Fruit fly (Drosophila melanogaster) whole organism, embryonic: Measurements from ENCODE around the gene CG1074.
A peak's percentile ranks its signal among the peaks of the same experiment; 100 is the strongest.

ENCODE experiments used
- Adf1 ChIP-seq: fragments of 200-800 bp; sonication (Bioruptor generic); IDR thresholded peaks from 2 replicates; pipeline ENCODE4 v1.3.6; 2022; ENCODE audit warnings: missing biosample characterization, missing genetic modification characterization
- Asciz ChIP-seq: fragments of 200-800 bp; sonication (Bioruptor generic); optimal IDR thresholded peaks from 2 replicates; lab custom pipeline; 2017; ENCODE audit warnings: missing biosample characterization, mild to moderate bottlenecking, missing genetic modification characterization, missing genetic modification reagents
- Atf3 ChIP-seq: fragments of 200-800 bp; sonication (Bioruptor generic); optimal IDR thresholded peaks from 3 replicates; lab custom pipeline; 2016; ENCODE audit warnings: missing biosample characterization, missing genetic modification characterization
- Awh ChIP-seq: fragments of 200-800 bp; sonication (Bioruptor generic); IDR thresholded peaks from 2 replicates; pipeline ENCODE4, ENCODE4 v1.3.6; 2022; ENCODE audit warnings: missing biosample characterization, missing genetic modification characterization
- Bgb ChIP-seq: fragments of 200-800 bp; sonication (Bioruptor generic); IDR thresholded peaks from 2 replicates; pipeline ENCODE4 v1.3.6; 2022; ENCODE audit warnings: missing biosample characterization, missing genetic modification characterization; ENCODE audit not compliant: partially characterized antibody
- CG1024 ChIP-seq: fragments of 200-800 bp; sonication (Bioruptor generic); IDR thresholded peaks from 2 replicates; pipeline ENCODE4 v1.3.6; 2022; ENCODE audit warnings: missing biosample characterization, missing genetic modification characterization
- CG10274 ChIP-seq: fragments of 200-800 bp; sonication (Bioruptor generic); optimal IDR thresholded peaks from 3 replicates; lab custom pipeline; 2017; ENCODE audit warnings: missing biosample characterization, mild to moderate bottlenecking, missing genetic modification characterization
- CG10321 ChIP-seq: fragments of 200-800 bp; sonication (Bioruptor generic); IDR thresholded peaks from 2 replicates; pipeline ENCODE4 v1.3.6; 2022; ENCODE audit warnings: missing biosample characterization, missing genetic modification characterization
- CG12744 ChIP-seq: fragments of 200-800 bp; sonication (Bioruptor generic); optimal IDR thresholded peaks from 2 replicates; lab custom pipeline; 2016; ENCODE audit warnings: missing biosample characterization, missing genetic modification characterization
- CG13624 ChIP-seq: fragments of 200-800 bp; sonication (Bioruptor generic); optimal IDR thresholded peaks from 2 replicates; lab custom pipeline; 2016; ENCODE audit warnings: missing biosample characterization, missing genetic modification characterization
- CG14050 ChIP-seq: fragments of 200-800 bp; sonication (Bioruptor generic); IDR thresholded peaks from 3 replicates; pipeline ENCODE4 v1.3.6; 2022; ENCODE audit warnings: missing biosample characterization, missing genetic modification characterization
- CG14710 ChIP-seq: fragments of 200-800 bp; sonication (Bioruptor generic); optimal IDR thresholded peaks from 3 replicates; lab custom pipeline; 2019; ENCODE audit warnings: missing biosample characterization, mild to moderate bottlenecking, missing genetic modification characterization, moderate library complexity
- CG1603 ChIP-seq: fragments of 200-800 bp; sonication (Bioruptor generic); optimal IDR thresholded peaks from 2 replicates; lab custom pipeline; 2019; ENCODE audit warnings: missing biosample characterization, mild to moderate bottlenecking, missing genetic modification characterization, moderate library complexity
- CG16863 ChIP-seq: fragments of 200-800 bp; sonication (Bioruptor generic); optimal IDR thresholded peaks from 3 replicates; lab custom pipeline; 2016; ENCODE audit warnings: missing biosample characterization, missing genetic modification characterization
- CG17186 ChIP-seq: fragments of 200-800 bp; sonication (Bioruptor generic); optimal IDR thresholded peaks from 3 replicates; lab custom pipeline; 2017; ENCODE audit warnings: missing biosample characterization, missing genetic modification reagents, missing genetic modification characterization
- CG17568 ChIP-seq: fragments of 200-800 bp; sonication (Bioruptor generic); optimal IDR thresholded peaks from 2 replicates; lab custom pipeline; 2018; ENCODE audit warnings: missing biosample characterization, mild to moderate bottlenecking, missing genetic modification characterization, moderate library complexity
- CG1792 ChIP-seq: fragments of 200-800 bp; sonication (Bioruptor generic); optimal IDR thresholded peaks from 2 replicates; lab custom pipeline; 2016; ENCODE audit warnings: missing biosample characterization, missing genetic modification characterization
- CG18011 ChIP-seq: fragments of 200-800 bp; sonication (Bioruptor generic); optimal IDR thresholded peaks from 2 replicates; lab custom pipeline; 2017; ENCODE audit warnings: missing biosample characterization, missing genetic modification characterization, mild to moderate bottlenecking, moderate library complexity, missing genotype
- CG30020 ChIP-seq: fragments of 200-800 bp; optimal IDR thresholded peaks from 2 replicates; lab custom pipeline; 2019; ENCODE audit warnings: missing biosample characterization, mild to moderate bottlenecking, missing genetic modification characterization, moderate library complexity
- CG31441 ChIP-seq: fragments of 200-800 bp; sonication (Bioruptor generic); IDR thresholded peaks from 2 replicates; pipeline ENCODE4 v1.3.6; 2022; ENCODE audit warnings: missing biosample characterization, missing genetic modification characterization
- CG32532 ChIP-seq: fragments of 200-800 bp; sonication (Bioruptor generic); IDR thresholded peaks from 2 replicates; pipeline ENCODE4 v1.3.6; 2022; ENCODE audit warnings: missing biosample characterization, missing genetic modification characterization
- CG34422 ChIP-seq: fragments of 200-800 bp; sonication (Bioruptor generic); IDR thresholded peaks from 3 replicates; pipeline ENCODE4 v1.3.6; 2022; ENCODE audit warnings: missing biosample characterization, missing genetic modification characterization
- CG4617 ChIP-seq: fragments of 200-800 bp; sonication (Bioruptor generic); optimal IDR thresholded peaks from 3 replicates; lab custom pipeline; 2016; ENCODE audit warnings: missing biosample characterization, missing genetic modification characterization, borderline replicate concordance
- CG7987 ChIP-seq: fragments of 200-800 bp; sonication (Bioruptor generic); optimal IDR thresholded peaks from 2 replicates; lab custom pipeline; 2018; ENCODE audit warnings: missing biosample characterization, mild to moderate bottlenecking, missing genetic modification characterization, moderate library complexity
- CG8944 ChIP-seq: fragments of 200-800 bp; sonication (Bioruptor generic); optimal IDR thresholded peaks from 3 replicates; lab custom pipeline; 2016; ENCODE audit warnings: missing biosample characterization, missing genetic modification characterization
- CHES-1-like ChIP-seq: fragments of 200-800 bp; sonication (Bioruptor generic); optimal IDR thresholded peaks from 2 replicates; lab custom pipeline; 2016; ENCODE audit warnings: missing biosample characterization, missing genetic modification characterization
- D19A ChIP-seq: fragments of 200-800 bp; optimal IDR thresholded peaks from 3 replicates; lab custom pipeline; 2019; ENCODE audit warnings: missing biosample characterization, mild to moderate bottlenecking, missing genetic modification characterization, moderate library complexity
- Dbx ChIP-seq: fragments of 200-800 bp; sonication (Bioruptor generic); IDR thresholded peaks from 3 replicates; pipeline ENCODE4 v1.3.6; 2022; ENCODE audit warnings: missing biosample characterization, missing genetic modification characterization
- Dll ChIP-seq: fragments of 200-800 bp; sonication (Bioruptor generic); IDR thresholded peaks from 4 replicates; pipeline ENCODE4 v1.3.6; 2022; ENCODE audit warnings: missing biosample characterization, missing genetic modification characterization; ENCODE audit not compliant: partially characterized antibody
- Dref ChIP-seq: fragments of 200-800 bp; sonication (Bioruptor generic); IDR thresholded peaks from 2 replicates; pipeline ENCODE4 v1.3.6; 2022; ENCODE audit warnings: missing biosample characterization, missing genetic modification characterization
- Ets97D ChIP-seq: fragments of 200-800 bp; sonication (Bioruptor generic); optimal IDR thresholded peaks from 3 replicates; lab custom pipeline; 2016; ENCODE audit warnings: missing biosample characterization, missing genetic modification characterization
- HmgZ ChIP-seq: fragments of 200-800 bp; sonication (Bioruptor generic); optimal IDR thresholded peaks from 2 replicates; lab custom pipeline; 2018; ENCODE audit warnings: missing biosample characterization, mild to moderate bottlenecking, missing genetic modification characterization
- Hr51 ChIP-seq, 2 experiments: fragments of 200-800 bp; sonication (Bioruptor generic); optimal IDR thresholded peaks; 2 replicates in 1 of 2; 3 replicates in 1 of 2; lab custom pipeline; 2016 to 2018; ENCODE audit warnings: missing biosample characterization in 2 of 2, missing genetic modification characterization in 2 of 2, mild to moderate bottlenecking in 1 of 2, moderate library complexity in 1 of 2
- Myb ChIP-seq: fragments of 200-800 bp; sonication (Bioruptor generic); optimal IDR thresholded peaks from 2 replicates; lab custom pipeline; 2016; ENCODE audit warnings: missing biosample characterization, missing genetic modification characterization
- Ravus ChIP-seq: fragments of 200-800 bp; sonication (Bioruptor generic); IDR thresholded peaks from 2 replicates; pipeline ENCODE4 v1.3.6; 2022; ENCODE audit warnings: missing biosample characterization, missing genetic modification characterization
- Rfx ChIP-seq: fragments of 200-800 bp; sonication (Bioruptor generic); IDR thresholded peaks from 2 replicates; pipeline ENCODE4 v1.3.6; 2022; ENCODE audit warnings: missing biosample characterization, missing genetic modification characterization
- Sin3A ChIP-seq: fragments of >200 bp; optimal IDR thresholded peaks from 2 replicates; lab custom pipeline; 2018
- Sry-δ ChIP-seq: fragments of 200-800 bp; sonication (Bioruptor generic); optimal IDR thresholded peaks from 2 replicates; lab custom pipeline; 2016; ENCODE audit warnings: missing biosample characterization, missing genetic modification characterization
- dm ChIP-seq: fragments of 200-800 bp; sonication (Bioruptor generic); optimal IDR thresholded peaks from 3 replicates; lab custom pipeline; 2016; ENCODE audit warnings: missing biosample characterization, missing genetic modification characterization
- gcm2 ChIP-seq: fragments of 200-800 bp; sonication (Bioruptor generic); optimal IDR thresholded peaks from 2 replicates; lab custom pipeline; 2016; ENCODE audit warnings: missing biosample characterization, missing genetic modification characterization
- lab ChIP-seq: fragments of 200-800 bp; sonication (Bioruptor generic); optimal IDR thresholded peaks from 3 replicates; lab custom pipeline; 2017; ENCODE audit warnings: missing biosample characterization, missing genetic modification characterization, mild to moderate bottlenecking, moderate library complexity, missing genetic modification reagents
- otp ChIP-seq: fragments of 200-800 bp; sonication (Bioruptor generic); IDR thresholded peaks from 3 replicates; pipeline ENCODE4, ENCODE4 v1.3.6; 2022; ENCODE audit warnings: missing biosample characterization, missing genetic modification characterization
- pzg ChIP-seq: fragments of 200-800 bp; sonication (Bioruptor generic); optimal IDR thresholded peaks from 3 replicates; lab custom pipeline; 2018; ENCODE audit warnings: missing biosample characterization, mild to moderate bottlenecking, missing genetic modification characterization, moderate library complexity
- shn ChIP-seq: fragments of 200-800 bp; sonication (Bioruptor generic); optimal IDR thresholded peaks from 3 replicates; lab custom pipeline; 2016; ENCODE audit warnings: missing biosample characterization, missing genetic modification characterization
- sob ChIP-seq: fragments of 200-800 bp; sonication (Bioruptor generic); IDR thresholded peaks from 2 replicates; pipeline ENCODE4 v1.3.6; 2022; ENCODE audit warnings: missing biosample characterization, missing genetic modification characterization
- sug ChIP-seq: fragments of 200-800 bp; optimal IDR thresholded peaks from 2 replicates; lab custom pipeline; 2019; ENCODE audit warnings: missing biosample characterization, mild to moderate bottlenecking, missing genetic modification characterization, moderate library complexity
- tna ChIP-seq: fragments of 200-800 bp; sonication (Bioruptor generic); IDR thresholded peaks from 2 replicates; pipeline ENCODE4 v1.3.6; 2022; ENCODE audit warnings: missing biosample characterization, missing genetic modification characterization; ENCODE audit not compliant: partially characterized antibody
- zen2 ChIP-seq: fragments of 200-800 bp; sonication (Bioruptor generic); IDR thresholded peaks from 3 replicates; pipeline ENCODE4 v1.3.6; 2022; ENCODE audit warnings: missing biosample characterization, missing genetic modification characterization; ENCODE audit not compliant: partially characterized antibody

Gene CG1074

dm6 chr3R:4428585-4429464, 4.9 kb upstream of the CG1074 start, which contains the start of gene srl (continued):
- no peak for TF ChIP-seq CG17568 (GFP tag; lab: Kevin White, UChicago)
- 0 out of 3 replicates have a peak, but pooled peaks have one; percentile 49 for TF ChIP-seq zen2 (GFP tag; lab: Robert Waterston, UW)
- peak; percentile 76 for TF ChIP-seq Sin3A (lab: Kevin White, UChicago)
- peak; percentile 23 for TF ChIP-seq shn (GFP tag; lab: Kevin White, UChicago)
- peak; percentile 95 for TF ChIP-seq pzg
- peak; percentile 72 for TF ChIP-seq Adf1 (GFP tag; lab: Robert Waterston, UW)
- TF ChIP-seq CG34422 (GFP tag; lab: Robert Waterston, UW): peak; percentile 94
- TF ChIP-seq tna (GFP tag; lab: Robert Waterston, UW): peak; percentile 21; the same call in 1 of the 2 replicates
- TF ChIP-seq CG1792: no peak
- peak; percentile 93 for TF ChIP-seq CG17186
- peak; percentile 32; the same call in 2 of the 3 replicates for TF ChIP-seq Dbx (GFP tag; lab: Robert Waterston, UW)
- TF ChIP-seq D19A (tag; lab: Kevin White, UChicago): peak; percentile 21
- TF ChIP-seq gcm2 (GFP tag; lab: Kevin White, UChicago): no peak
- TF ChIP-seq CG7987 (GFP tag; lab: Kevin White, UChicago): peak; percentile 86
- peak; percentile 55; the same call in 1 of the 4 replicates for TF ChIP-seq Dll
- no peak for TF ChIP-seq Hr51 (GFP tag; optimal IDR thresholded peaks at IDR 0.05; lab: Kevin White, UChicago)
- no peak for TF ChIP-seq Ravus (GFP tag; lab: Robert Waterston, UW)
- TF ChIP-seq Dref: no peak
- no peak for TF ChIP-seq CG13624 (GFP tag; lab: Kevin White, UChicago)
- TF ChIP-seq Ets97D (GFP tag; lab: Kevin White, UChicago): peak; percentile 70
- peak; percentile 2 for TF ChIP-seq CG10274 (GFP tag; lab: Kevin White, UChicago)
- peak; percentile 51 for TF ChIP-seq HmgZ
- TF ChIP-seq CG14050 (GFP tag; lab: Robert Waterston, UW): no peak
- peak; percentile 50 for TF ChIP-seq CG30020 (tag; lab: Kevin White, UChicago)
- TF ChIP-seq CG8944 (GFP tag; lab: Kevin White, UChicago): no peak
- no peak; the same call in 1 of the 2 replicates for TF ChIP-seq CG32532 (GFP tag; lab: Robert Waterston, UW)
- TF ChIP-seq Asciz: no peak
- TF ChIP-seq CG4617 (GFP tag; lab: Kevin White, UChicago): peak; percentile 48
- TF ChIP-seq Sry-δ (GFP tag; lab: Kevin White, UChicago): peak; percentile 38
- TF ChIP-seq CG1024 (GFP tag; lab: Robert Waterston, UW): no peak
- peak; percentile 72 for TF ChIP-seq CG1603 (tag; lab: Kevin White, UChicago)
- TF ChIP-seq CG16863: no peak
- no peak for TF ChIP-seq CG31441 (GFP tag; lab: Robert Waterston, UW)
- TF ChIP-seq CG12744 (GFP tag; lab: Kevin White, UChicago): no peak
- peak; percentile 11; the same call in 1 of the 2 replicates for TF ChIP-seq sob (GFP tag; lab: Robert Waterston, UW)
- peak; percentile 98 for TF ChIP-seq dm
- TF ChIP-seq Myb: peak; percentile 23
- no peak for TF ChIP-seq CG10321 (GFP tag; lab: Robert Waterston, UW)
- TF ChIP-seq lab: no peak
- TF ChIP-seq Atf3 (GFP tag; lab: Kevin White, UChicago): no peak
- TF ChIP-seq CG14710 (tag; lab: Kevin White, UChicago): peak; percentile 39
- TF ChIP-seq otp: 0 out of 3 replicates have a peak, but pooled peaks have one; percentile 5
- 0 out of 2 replicates have a peak, but pooled peaks have one; percentile 25 for TF ChIP-seq Bgb (GFP tag; lab: Robert Waterston, UW)
- peak; percentile 47; the same call in 1 of the 2 replicates for TF ChIP-seq Rfx
- peak; percentile 7 for TF ChIP-seq CG18011 (GFP tag; lab: Kevin White, UChicago)
- peak; percentile 14 for TF ChIP-seq CHES-1-like (GFP tag; lab: Kevin White, UChicago)
- TF ChIP-seq sug: peak; percentile 44
- TF ChIP-seq Awh: no peak
